Worm (Caenorhabditis elegans) whole organism, L2 larva: ENCODE data around the gene dnc-2.
A peak's percentile ranks its signal among the peaks of the same experiment; 100 is the strongest.

ENCODE experiments used
- C34F6.9 ChIP-seq: fragments of 150-350 bp; optimal IDR thresholded peaks from 2 replicates; lab custom pipeline; 2014; ENCODE audit warnings: missing biosample characterization, missing genetic modification characterization
- F13H6.1 ChIP-seq: sonication (generic microtip); optimal IDR thresholded peaks from 2 replicates; lab custom pipeline; 2016; ENCODE audit warnings: missing genetic modification characterization, missing compliant biosample characterization
- R02D3.7 ChIP-seq: fragments of 150-350 bp; optimal IDR thresholded peaks from 2 replicates; lab custom pipeline; 2014; ENCODE audit warnings: missing biosample characterization, missing genetic modification characterization
- Y55F3AM.14 ChIP-seq: fragments of 200-800 bp; sonication (Bioruptor generic); optimal IDR thresholded peaks from 2 replicates; lab custom pipeline; 2018; ENCODE audit warnings: mild to moderate bottlenecking, missing genetic modification characterization, missing compliant biosample characterization
- alr-1 ChIP-seq: fragments of 150-350 bp; optimal IDR thresholded peaks from 2 replicates; lab custom pipeline; 2014; ENCODE audit warnings: missing biosample characterization, missing genetic modification characterization
- ama-1 ChIP-seq: fragments of 150-350 bp; optimal IDR thresholded peaks from 2 replicates; lab custom pipeline; 2018; ENCODE audit warnings: inconsistent platforms
- blmp-1 ChIP-seq: sonication (generic microtip); optimal IDR thresholded peaks from 2 replicates; lab custom pipeline; 2017; ENCODE audit warnings: missing genetic modification characterization, mild to moderate bottlenecking, missing compliant biosample characterization, antibody characterized with exemption, moderate library complexity; ENCODE audit not compliant: insufficient read depth
- ceh-16 ChIP-seq: fragments of 150-350 bp; optimal IDR thresholded peaks from 2 replicates; lab custom pipeline; 2014; ENCODE audit warnings: missing biosample characterization, missing genetic modification characterization
- ceh-82 ChIP-seq: fragments of 150-350 bp; optimal IDR thresholded peaks from 2 replicates; lab custom pipeline; 2014; ENCODE audit warnings: missing biosample characterization, missing genetic modification characterization
- crh-2 ChIP-seq: sonication (generic microtip); optimal IDR thresholded peaks from 2 replicates; lab custom pipeline; 2017; ENCODE audit warnings: missing biosample characterization, missing genetic modification characterization
- dmd-4 ChIP-seq: sonication (generic microtip); optimal IDR thresholded peaks from 2 replicates; lab custom pipeline; 2017; ENCODE audit warnings: missing biosample characterization, missing genetic modification characterization
- egl-27 ChIP-seq: sonication (generic microtip); optimal IDR thresholded peaks from 3 replicates; lab custom pipeline; 2017; ENCODE audit warnings: missing biosample characterization, missing genetic modification reagents, missing genetic modification characterization
- elt-1 ChIP-seq: fragments of 150-350 bp; optimal IDR thresholded peaks from 2 replicates; lab custom pipeline; 2014; ENCODE audit warnings: missing biosample characterization, missing genetic modification characterization
- elt-3 ChIP-seq: sonication (generic microtip); optimal IDR thresholded peaks from 2 replicates; lab custom pipeline; 2017; ENCODE audit warnings: missing biosample characterization, missing genetic modification characterization
- fos-1 ChIP-seq: fragments of 150-350 bp; optimal IDR thresholded peaks from 2 replicates; lab custom pipeline; 2014; ENCODE audit warnings: missing biosample characterization, missing genetic modification characterization
- gmeb-1 ChIP-seq: fragments of 150-350 bp; optimal IDR thresholded peaks from 2 replicates; lab custom pipeline; 2014; ENCODE audit warnings: missing biosample characterization, missing genetic modification characterization
- lin-13 ChIP-seq: fragments of 150-350 bp; optimal IDR thresholded peaks from 2 replicates; lab custom pipeline; 2014; ENCODE audit warnings: missing biosample characterization, missing genetic modification reagents, missing genetic modification characterization
- lin-39 ChIP-seq: fragments of 150-350 bp; optimal IDR thresholded peaks from 2 replicates; lab custom pipeline; 2014; ENCODE audit warnings: missing biosample characterization, missing genetic modification reagents, missing genetic modification characterization
- lsy-2 ChIP-seq, 2 experiments: fragments of 150-350 bp in 1 of 2; sonication (generic microtip) in 1 of 2; optimal IDR thresholded peaks; 2 replicates each; lab custom pipeline; 2014 to 2017; ENCODE audit warnings: missing biosample characterization in 2 of 2, missing genetic modification characterization in 2 of 2
- mab-5 ChIP-seq: fragments of 150-350 bp; optimal IDR thresholded peaks from 2 replicates; lab custom pipeline; 2014; ENCODE audit warnings: missing biosample characterization, missing genetic modification characterization
- mbf-1 ChIP-seq: sonication (generic microtip); optimal IDR thresholded peaks from 2 replicates; lab custom pipeline; 2017; ENCODE audit warnings: missing biosample characterization, missing genetic modification characterization
- mdl-1 ChIP-seq, 2 experiments: fragments of 150-350 bp in 1 of 2; sonication (generic microtip) in 1 of 2; optimal IDR thresholded peaks; 2 replicates each; lab custom pipeline; 2017; ENCODE audit warnings: missing biosample characterization in 2 of 2, missing genetic modification characterization in 2 of 2
- nhr-10 ChIP-seq: sonication (generic microtip); optimal IDR thresholded peaks from 2 replicates; lab custom pipeline; 2017; ENCODE audit warnings: missing biosample characterization, missing genetic modification characterization
- nhr-129 ChIP-seq: fragments of 150-350 bp; optimal IDR thresholded peaks from 2 replicates; lab custom pipeline; 2014; ENCODE audit warnings: missing biosample characterization, missing genetic modification characterization
- nhr-21 ChIP-seq: fragments of 150-350 bp; optimal IDR thresholded peaks from 2 replicates; lab custom pipeline; 2014; ENCODE audit warnings: missing biosample characterization, missing genetic modification characterization
- nhr-23 ChIP-seq: fragments of 150-350 bp; optimal IDR thresholded peaks from 2 replicates; lab custom pipeline; 2014; ENCODE audit warnings: missing biosample characterization, missing genetic modification reagents, missing genetic modification characterization
- nhr-237 ChIP-seq: fragments of 150-350 bp; optimal IDR thresholded peaks from 2 replicates; lab custom pipeline; 2014; ENCODE audit warnings: missing biosample characterization, missing genetic modification characterization
- nhr-25 ChIP-seq: fragments of 150-350 bp; sonication (generic microtip); optimal IDR thresholded peaks from 3 replicates; lab custom pipeline; 2014; ENCODE audit warnings: missing biosample characterization, missing genetic modification characterization
- nhr-6 ChIP-seq: fragments of 150-350 bp; optimal IDR thresholded peaks from 2 replicates; lab custom pipeline; 2014; ENCODE audit warnings: missing biosample characterization, missing genetic modification characterization
- nhr-77 ChIP-seq: fragments of 150-350 bp; optimal IDR thresholded peaks from 2 replicates; lab custom pipeline; 2014; ENCODE audit warnings: missing biosample characterization, missing genetic modification characterization
- peb-1 ChIP-seq: fragments of 150-350 bp; optimal IDR thresholded peaks from 2 replicates; lab custom pipeline; 2014; ENCODE audit warnings: missing biosample characterization, missing genetic modification characterization
- skn-1 ChIP-seq: sonication (generic microtip); optimal IDR thresholded peaks from 2 replicates; lab custom pipeline; 2017; ENCODE audit warnings: missing biosample characterization, missing genetic modification characterization
- sma-3 ChIP-seq: sonication (generic microtip); optimal IDR thresholded peaks from 2 replicates; lab custom pipeline; 2016; ENCODE audit warnings: missing genetic modification reagents, missing genetic modification characterization, missing compliant biosample characterization
- snpc-4 ChIP-seq: fragments of 150-350 bp; optimal IDR thresholded peaks from 2 replicates; lab custom pipeline; 2014; ENCODE audit warnings: missing biosample characterization, missing genetic modification characterization
- unc-39 ChIP-seq: fragments of 150-350 bp; optimal IDR thresholded peaks from 2 replicates; lab custom pipeline; 2014; ENCODE audit warnings: missing biosample characterization, missing genetic modification characterization
- unc-55 ChIP-seq: fragments of 150-350 bp; sonication (generic microtip); optimal IDR thresholded peaks from 3 replicates; lab custom pipeline; 2014; ENCODE audit warnings: missing biosample characterization, missing genetic modification reagents, missing genetic modification characterization
- unc-62 ChIP-seq: fragments of 150-350 bp; optimal IDR thresholded peaks from 2 replicates; lab custom pipeline; 2014; ENCODE audit warnings: missing biosample characterization, missing genetic modification reagents, missing genetic modification characterization
- ztf-1 ChIP-seq: fragments of 200-800 bp; sonication (Bioruptor generic); conservative IDR thresholded peaks from 2 replicates; pipeline ENCODE4 v1.3.6; 2022; ENCODE audit warnings: missing genetic modification characterization, missing compliant biosample characterization
- ztf-11 ChIP-seq: sonication (generic microtip); optimal IDR thresholded peaks from 2 replicates; lab custom pipeline; 2017; ENCODE audit warnings: missing biosample characterization, missing genetic modification characterization
- ztf-4 ChIP-seq: fragments of 150-350 bp; optimal IDR thresholded peaks from 2 replicates; lab custom pipeline; 2014; ENCODE audit warnings: missing biosample characterization, missing genetic modification characterization

dnc-2 gene

ce11 chrIII:5902558-5902957, 23.0 kb downstream of the dnc-2 start:
- TF ChIP-seq alr-1 (tag; lab: Kevin White, UChicago) = no peak
- TF ChIP-seq sma-3 (GFP tag; lab: Kevin White, UChicago) = no peak
- TF ChIP-seq skn-1 (tag; lab: Kevin White, UChicago) = no peak
- no peak for TF ChIP-seq ztf-4 (tag; lab: Kevin White, UChicago)
- TF ChIP-seq ceh-82 = no peak
- TF ChIP-seq lin-39 (tag; lab: Kevin White, UChicago) = no peak
- no peak for TF ChIP-seq crh-2
- no peak for TF ChIP-seq nhr-10 (tag; lab: Kevin White, UChicago)
- TF ChIP-seq, all 48 proteins: peak for 0

- no peak for TF ChIP-seq crh-2
- TF ChIP-seq nhr-129 (tag; lab: Kevin White, UChicago) = peak; percentile 77
- TF ChIP-seq lin-13 (GFP tag; lab: Kevin White, UChicago) = no peak
- TF ChIP-seq lsy-2 (tag; optimal IDR thresholded peaks at IDR 0.05; lab: Kevin White, UChicago) = no peak
- TF ChIP-seq egl-27 (tag; lab: Kevin White, UChicago) = no peak
- no peak for TF ChIP-seq F13H6.1 (tag; lab: Kevin White, UChicago)
- TF ChIP-seq fos-1 (tag; lab: Kevin White, UChicago) = peak; percentile 69
- TF ChIP-seq, all 48 proteins: peak for 2
Measured at ce11 chrIII:5900709-5901108, 24.8 kb downstream of the dnc-2 start.

ce11 chrIII:5898631-5899030, 26.9 kb downstream of the dnc-2 start:
- TF ChIP-seq F13H6.1 (tag; lab: Kevin White, UChicago) (peak; percentile 12), unc-55 (peak; percentile 23), mab-5 (tag; lab: Kevin White, UChicago) (no peak), unc-39 (tag; lab: Kevin White, UChicago) (no peak), lsy-2 (tag; optimal IDR thresholded peaks at IDR 0.05; lab: Kevin White, UChicago) (peak in 1 of 2 experiments; percentile 15), nhr-6 (tag; lab: Kevin White, UChicago) (no peak), ceh-82 (no peak), ztf-1 (GFP tag; lab: Robert Waterston, UW) (no peak), crh-2 (no peak), fos-1 (tag; lab: Kevin White, UChicago) (no peak), nhr-237 (no peak), dmd-4 (tag; lab: Kevin White, UChicago) (no peak), skn-1 (tag; lab: Kevin White, UChicago) (no peak), peb-1 (no peak), lin-13 (GFP tag; lab: Kevin White, UChicago) (no peak), nhr-129 (tag; lab: Kevin White, UChicago) (peak; percentile 7), unc-62 (GFP tag; lab: Kevin White, UChicago) (no peak), nhr-77 (tag; lab: Kevin White, UChicago) (no peak), elt-3 (tag; lab: Kevin White, UChicago) (no peak), blmp-1 (no peak), mbf-1 (no peak), ama-1 (lab: Kevin White, UChicago) (no peak), C34F6.9 (no peak), nhr-21 (no peak), nhr-23 (no peak)

- TF ChIP-seq C34F6.9 (peak; percentile 42), nhr-129 (tag; lab: Kevin White, UChicago) (peak; percentile 17), lsy-2 (tag; optimal IDR thresholded peaks at IDR 0.05; lab: Kevin White, UChicago) (peak in 1 of 2 experiments; percentile 9), unc-55 (peak; percentile 30), elt-3 (tag; lab: Kevin White, UChicago) (no peak), nhr-23 (no peak), blmp-1 (no peak), Y55F3AM.14 (GFP tag; lab: Kevin White, UChicago) (peak; percentile 61), nhr-25 (tag; lab: Kevin White, UChicago) (no peak), mab-5 (tag; lab: Kevin White, UChicago) (no peak)
Measured at ce11 chrIII:5897468-5897867, 28.1 kb downstream of the dnc-2 start.

- TF ChIP-seq gmeb-1 = no peak
- TF ChIP-seq ztf-1 (GFP tag; lab: Robert Waterston, UW) = no peak
- TF ChIP-seq ztf-11 = no peak
- no peak for TF ChIP-seq ceh-82
- no peak for TF ChIP-seq nhr-10 (tag; lab: Kevin White, UChicago)
- TF ChIP-seq elt-1 (tag; lab: Kevin White, UChicago) = no peak
- TF ChIP-seq C34F6.9 = no peak
- no peak for TF ChIP-seq mdl-1 (tag; optimal IDR thresholded peaks at IDR 0.05; lab: Kevin White, UChicago)
- no peak for TF ChIP-seq snpc-4 (tag; lab: Kevin White, UChicago)
- TF ChIP-seq unc-39 (tag; lab: Kevin White, UChicago) = no peak
- TF ChIP-seq R02D3.7 (tag; lab: Kevin White, UChicago) = no peak
- TF ChIP-seq ceh-16 (tag; lab: Kevin White, UChicago) = no peak
Measured at ce11 chrIII:5895913-5896312, 29.6 kb downstream of the dnc-2 start, which contains the start of gene pxl-1. Gene pxl-1 (minus strand): TSS chrIII:5896013.
